Fruit fly (Drosophila melanogaster) whole organism, embryonic: ENCODE results near the gene Gga.
A peak's percentile ranks its signal among the peaks of the same experiment; 100 is the strongest.

Experiments used
- Ada2b ChIP-seq: fragments of 200-800 bp; sonication (Bioruptor generic); IDR thresholded peaks from 2 replicates; pipeline ENCODE4 v1.3.6; 2022; ENCODE audit warnings: missing biosample characterization, missing genetic modification characterization
- Asciz ChIP-seq: fragments of 200-800 bp; sonication (Bioruptor generic); optimal IDR thresholded peaks from 2 replicates; lab custom pipeline; 2017; ENCODE audit warnings: missing biosample characterization, mild to moderate bottlenecking, missing genetic modification characterization, missing genetic modification reagents
- BtbVII ChIP-seq: fragments of 200-800 bp; sonication (Bioruptor generic); optimal IDR thresholded peaks from 3 replicates; lab custom pipeline; 2017; ENCODE audit warnings: missing biosample characterization, mild to moderate bottlenecking, missing genetic modification characterization
- Bteb2 ChIP-seq: fragments of 200-800 bp; sonication (Bioruptor generic); optimal IDR thresholded peaks from 2 replicates; lab custom pipeline; 2016; ENCODE audit warnings: missing biosample characterization, missing genetic modification characterization
- CG10431 ChIP-seq: fragments of 200-800 bp; sonication (Bioruptor generic); optimal IDR thresholded peaks from 3 replicates; lab custom pipeline; 2018; ENCODE audit warnings: missing biosample characterization, mild to moderate bottlenecking, missing genetic modification characterization
- CG11085 ChIP-seq: fragments of 200-800 bp; sonication (Bioruptor generic); IDR thresholded peaks from 2 replicates; pipeline ENCODE4 v1.3.6; 2022; ENCODE audit warnings: missing biosample characterization, missing genetic modification characterization
- CG11560 ChIP-seq: fragments of 200-800 bp; sonication (Bioruptor generic); IDR thresholded peaks from 3 replicates; pipeline ENCODE4 v1.3.6; 2022; ENCODE audit warnings: missing biosample characterization, missing genetic modification characterization
- CG12391 ChIP-seq: fragments of 200-800 bp; sonication (Bioruptor generic); optimal IDR thresholded peaks from 3 replicates; lab custom pipeline; 2018; ENCODE audit warnings: missing biosample characterization, mild to moderate bottlenecking, missing genetic modification characterization, moderate library complexity
- CG12942 ChIP-seq: fragments of 200-800 bp; sonication (Bioruptor generic); optimal IDR thresholded peaks from 3 replicates; lab custom pipeline; 2016; ENCODE audit warnings: missing biosample characterization, missing genetic modification characterization
- CG14965 ChIP-seq: fragments of 200-800 bp; sonication (Bioruptor generic); optimal IDR thresholded peaks from 2 replicates; lab custom pipeline; 2016; ENCODE audit warnings: missing biosample characterization, missing genetic modification characterization, borderline replicate concordance
- CG16863 ChIP-seq: fragments of 200-800 bp; sonication (Bioruptor generic); optimal IDR thresholded peaks from 3 replicates; lab custom pipeline; 2016; ENCODE audit warnings: missing biosample characterization, missing genetic modification characterization
- CG17568 ChIP-seq: fragments of 200-800 bp; sonication (Bioruptor generic); optimal IDR thresholded peaks from 2 replicates; lab custom pipeline; 2018; ENCODE audit warnings: missing biosample characterization, mild to moderate bottlenecking, missing genetic modification characterization, moderate library complexity
- CG18619 ChIP-seq: fragments of 200-800 bp; sonication (Bioruptor generic); optimal IDR thresholded peaks from 3 replicates; lab custom pipeline; 2017; ENCODE audit warnings: missing biosample characterization, mild to moderate bottlenecking, missing genetic modification characterization
- CG4282 ChIP-seq: fragments of 200-800 bp; sonication (Bioruptor generic); optimal IDR thresholded peaks from 2 replicates; lab custom pipeline; 2016; ENCODE audit warnings: missing biosample characterization, missing genetic modification characterization
- CG4730 ChIP-seq: fragments of 200-800 bp; sonication (Bioruptor generic); IDR thresholded peaks from 2 replicates; pipeline ENCODE4 v1.3.6; 2022; ENCODE audit warnings: missing biosample characterization, missing genetic modification characterization
- CG4854 ChIP-seq: fragments of 200-800 bp; sonication (Bioruptor generic); optimal IDR thresholded peaks from 2 replicates; lab custom pipeline; 2016; ENCODE audit warnings: missing biosample characterization, missing genetic modification characterization, inconsistent platforms
- CG6683 ChIP-seq: fragments of 200-800 bp; sonication (Bioruptor generic); optimal IDR thresholded peaks from 2 replicates; lab custom pipeline; 2017; ENCODE audit warnings: missing biosample characterization, mild to moderate bottlenecking, missing genetic modification characterization, missing genetic modification reagents
- CG6791 ChIP-seq: fragments of 200-800 bp; sonication (Bioruptor generic); IDR thresholded peaks from 3 replicates; pipeline ENCODE4 v1.3.6; 2022; ENCODE audit warnings: missing biosample characterization, missing genetic modification characterization; ENCODE audit not compliant: partially characterized antibody
- CG7357 ChIP-seq: fragments of 200-800 bp; sonication (Bioruptor generic); IDR thresholded peaks from 3 replicates; pipeline ENCODE4 v1.3.6; 2022; ENCODE audit warnings: missing biosample characterization, missing genetic modification characterization
- CG7556 ChIP-seq: fragments of 200-800 bp; sonication (Bioruptor generic); optimal IDR thresholded peaks from 2 replicates; lab custom pipeline; 2017; ENCODE audit warnings: missing biosample characterization, mild to moderate bottlenecking, missing genetic modification characterization
- CG8089 ChIP-seq: fragments of 200-800 bp; sonication (Bioruptor generic); optimal IDR thresholded peaks from 3 replicates; lab custom pipeline; 2016; ENCODE audit warnings: missing biosample characterization, missing genetic modification characterization
- CG8281 ChIP-seq: fragments of 200-800 bp; sonication (Bioruptor generic); optimal IDR thresholded peaks from 2 replicates; lab custom pipeline; 2018; ENCODE audit warnings: missing biosample characterization, mild to moderate bottlenecking, missing genetic modification characterization, moderate library complexity
- CG8359 ChIP-seq: fragments of 200-800 bp; sonication (Bioruptor generic); optimal IDR thresholded peaks from 2 replicates; lab custom pipeline; 2017; ENCODE audit warnings: missing biosample characterization, mild to moderate bottlenecking, missing genetic modification characterization, borderline replicate concordance
- CG8388 ChIP-seq: fragments of 200-800 bp; sonication (Bioruptor generic); optimal IDR thresholded peaks from 2 replicates; lab custom pipeline; 2019; ENCODE audit warnings: missing biosample characterization, mild to moderate bottlenecking, missing genetic modification characterization, moderate library complexity
- Camta ChIP-seq: fragments of 200-800 bp; sonication (Bioruptor generic); optimal IDR thresholded peaks from 2 replicates; lab custom pipeline; 2016; ENCODE audit warnings: missing biosample characterization, missing genetic modification characterization
- Dek ChIP-seq: fragments of 200-800 bp; sonication (Bioruptor generic); optimal IDR thresholded peaks from 3 replicates; lab custom pipeline; 2019; ENCODE audit warnings: missing biosample characterization, mild to moderate bottlenecking, missing genetic modification characterization, moderate library complexity
- Doc2 ChIP-seq: fragments of 200-800 bp; sonication (Bioruptor generic); IDR thresholded peaks from 2 replicates; pipeline ENCODE4 v1.3.6; 2022; ENCODE audit warnings: missing biosample characterization, missing genetic modification characterization
- ERR ChIP-seq: fragments of 200-800 bp; sonication (Bioruptor generic); optimal IDR thresholded peaks from 2 replicates; lab custom pipeline; 2016; ENCODE audit warnings: missing biosample characterization, missing genetic modification characterization
- Hand ChIP-seq: fragments of 200-800 bp; sonication (Bioruptor generic); optimal IDR thresholded peaks from 2 replicates; lab custom pipeline; 2017; ENCODE audit warnings: mild to moderate bottlenecking, missing biosample characterization, missing genetic modification reagents, missing genetic modification characterization
- Ravus ChIP-seq: fragments of 200-800 bp; sonication (Bioruptor generic); IDR thresholded peaks from 2 replicates; pipeline ENCODE4 v1.3.6; 2022; ENCODE audit warnings: missing biosample characterization, missing genetic modification characterization
- Side ChIP-seq: fragments of 200-800 bp; sonication (Bioruptor generic); optimal IDR thresholded peaks from 2 replicates; lab custom pipeline; 2016; ENCODE audit warnings: missing biosample characterization, missing genetic modification characterization
- Sox100B ChIP-seq: fragments of 200-800 bp; sonication (Bioruptor generic); optimal IDR thresholded peaks from 3 replicates; lab custom pipeline; 2018; ENCODE audit warnings: missing biosample characterization, mild to moderate bottlenecking, missing genetic modification characterization
- Taf1 ChIP-seq: fragments of 200-800 bp; sonication (Bioruptor generic); IDR thresholded peaks from 2 replicates; pipeline ENCODE4 v1.3.6; 2022; ENCODE audit warnings: missing biosample characterization, missing genetic modification characterization
- ab ChIP-seq: fragments of 200-800 bp; sonication (Bioruptor generic); optimal IDR thresholded peaks from 2 replicates; lab custom pipeline; 2016; ENCODE audit warnings: missing biosample characterization, missing genetic modification characterization
- bcd ChIP-seq: fragments of 200-800 bp; sonication (Bioruptor generic); optimal IDR thresholded peaks from 2 replicates; lab custom pipeline; 2017; ENCODE audit warnings: missing biosample characterization, mild to moderate bottlenecking, missing genetic modification characterization
- bsh ChIP-seq, 2 experiments: fragments of 200-800 bp; sonication (Bioruptor generic); optimal IDR thresholded peaks; 2 replicates each; lab custom pipeline; 2017 to 2018; ENCODE audit warnings: mild to moderate bottlenecking in 2 of 2, missing biosample characterization in 2 of 2, missing genetic modification characterization in 2 of 2, moderate library complexity in 1 of 2
- ci ChIP-seq: fragments of 200-800 bp; sonication (Bioruptor generic); IDR thresholded peaks from 3 replicates; pipeline ENCODE4 v1.3.6; 2022; ENCODE audit warnings: missing biosample characterization, missing genetic modification characterization
- crc ChIP-seq: fragments of 200-800 bp; sonication (Bioruptor generic); optimal IDR thresholded peaks from 2 replicates; lab custom pipeline; 2016; ENCODE audit warnings: missing biosample characterization, missing genetic modification characterization
- dmrt99B ChIP-seq: fragments of 200-800 bp; sonication (Bioruptor generic); optimal IDR thresholded peaks from 2 replicates; lab custom pipeline; 2018; ENCODE audit warnings: missing biosample characterization, mild to moderate bottlenecking, missing genetic modification characterization, moderate library complexity
- gem ChIP-seq: fragments of 200-800 bp; sonication (Bioruptor generic); optimal IDR thresholded peaks from 2 replicates; lab custom pipeline; 2019; ENCODE audit warnings: missing biosample characterization, mild to moderate bottlenecking, missing genetic modification characterization, moderate library complexity
- onecut ChIP-seq: fragments of 200-800 bp; sonication (Bioruptor generic); IDR thresholded peaks from 2 replicates; pipeline ENCODE4 v1.3.6; 2022; ENCODE audit warnings: missing biosample characterization, missing genetic modification characterization
- pita ChIP-seq: fragments of 200-800 bp; sonication (Bioruptor generic); optimal IDR thresholded peaks from 2 replicates; lab custom pipeline; 2017; ENCODE audit warnings: missing biosample characterization, mild to moderate bottlenecking, missing genetic modification characterization
- repo ChIP-seq: fragments of 200-800 bp; sonication (Bioruptor generic); optimal IDR thresholded peaks from 2 replicates; lab custom pipeline; 2016; ENCODE audit warnings: missing biosample characterization, missing genetic modification characterization
- schlank ChIP-seq: fragments of 200-800 bp; sonication (Bioruptor generic); optimal IDR thresholded peaks from 2 replicates; lab custom pipeline; 2018; ENCODE audit warnings: missing biosample characterization, mild to moderate bottlenecking, missing genetic modification characterization
- seq ChIP-seq: fragments of 200-800 bp; sonication (Bioruptor generic); IDR thresholded peaks from 2 replicates; pipeline ENCODE4 v1.3.6; 2022; ENCODE audit warnings: missing biosample characterization, missing genetic modification characterization
- sna ChIP-seq: fragments of 200-800 bp; sonication (Bioruptor generic); IDR thresholded peaks from 2 replicates; pipeline ENCODE4 v1.3.6; 2022; ENCODE audit warnings: missing biosample characterization, missing genetic modification characterization; ENCODE audit not compliant: partially characterized antibody
- so ChIP-seq: fragments of 200-800 bp; sonication (Bioruptor generic); IDR thresholded peaks from 3 replicates; pipeline ENCODE4 v1.3.6; 2022; ENCODE audit warnings: missing biosample characterization, missing genetic modification characterization
- sob ChIP-seq: fragments of 200-800 bp; sonication (Bioruptor generic); IDR thresholded peaks from 2 replicates; pipeline ENCODE4 v1.3.6; 2022; ENCODE audit warnings: missing biosample characterization, missing genetic modification characterization
- tup ChIP-seq: fragments of 200-800 bp; sonication (Bioruptor generic); optimal IDR thresholded peaks from 2 replicates; lab custom pipeline; 2016; ENCODE audit warnings: missing biosample characterization, mild to moderate bottlenecking, missing genetic modification characterization, moderate library complexity
- usp ChIP-seq: fragments of >200 bp; optimal IDR thresholded peaks from 2 replicates; lab custom pipeline; 2017; ENCODE audit warnings: missing biosample characterization, missing genetic modification characterization
- yki ChIP-seq: fragments of >200 bp; optimal IDR thresholded peaks from 3 replicates; lab custom pipeline; 2018

Gene Gga

DNA sequence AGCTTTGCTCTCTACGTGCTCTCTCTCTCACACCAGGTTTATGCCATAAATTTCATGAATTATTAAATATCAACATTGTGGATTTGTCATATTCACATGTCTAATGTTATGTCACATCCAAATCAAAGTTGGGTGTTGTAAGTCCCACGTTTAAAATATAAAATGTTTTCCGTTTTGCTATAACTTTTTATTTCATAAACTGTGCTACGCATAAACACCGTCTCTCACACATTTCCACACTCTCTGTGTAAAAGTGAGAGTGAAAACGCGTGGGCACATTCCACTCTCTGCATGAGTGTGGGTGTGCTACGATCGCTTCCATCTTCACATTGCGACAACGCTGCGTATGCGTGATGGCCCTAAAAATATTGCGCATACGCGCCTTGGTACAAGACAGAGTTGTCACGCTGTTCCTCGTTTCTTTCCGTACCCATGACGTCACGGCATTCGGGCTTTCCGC lies 39.9 kb downstream of the Gga start (continued):
- TF ChIP-seq CG8388 (peak; percentile 94), Dek (tag; lab: Kevin White, UChicago) (peak; percentile 98), CG4730 (GFP tag; lab: Robert Waterston, UW) (peak; percentile 88), Asciz (peak; percentile 98), crc (GFP tag; lab: Kevin White, UChicago) (peak; percentile 96), Hand (GFP tag; lab: Kevin White, UChicago) (peak; percentile 98), Sox100B (GFP tag; lab: Kevin White, UChicago) (peak; percentile 96), sob (GFP tag; lab: Robert Waterston, UW) (peak; percentile 95), CG11560 (tag; lab: Robert Waterston, UW) (peak; percentile 80), repo (GFP tag; lab: Kevin White, UChicago) (peak; percentile 96), sna (GFP tag; lab: Robert Waterston, UW) (no peak), yki (lab: Kevin White, UChicago) (no peak), bcd (GFP tag; lab: Kevin White, UChicago) (peak; percentile 96), CG16863 (GFP tag; lab: Kevin White, UChicago) (peak; percentile 90), so (GFP tag; lab: Robert Waterston, UW) (peak; percentile 98), gem (peak; percentile 98), bsh (GFP tag; optimal IDR thresholded peaks at IDR 0.05; lab: Kevin White, UChicago) (peak; percentile 59 to 96), CG7357 (peak; percentile 82), dmrt99B (peak; percentile 97), Ravus (GFP tag; lab: Robert Waterston, UW) (peak; percentile 80), CG17568 (GFP tag; lab: Kevin White, UChicago) (peak; percentile 97), CG8359 (GFP tag; lab: Kevin White, UChicago) (peak; percentile 87), onecut (GFP tag; lab: Robert Waterston, UW) (peak; percentile 94), CG7556 (GFP tag; lab: Kevin White, UChicago) (peak; percentile 96), Camta (peak; percentile 95), BtbVII (GFP tag; lab: Kevin White, UChicago) (peak; percentile 99), CG4854 (peak; percentile 96), schlank (tag; lab: Kevin White, UChicago) (peak; percentile 98), seq (GFP tag; lab: Robert Waterston, UW) (peak; percentile 96), CG8281 (tag; lab: Kevin White, UChicago) (peak; percentile 89), ERR (peak; percentile 96), CG4282 (GFP tag; lab: Kevin White, UChicago) (peak; percentile 91), ci (GFP tag; lab: Robert Waterston, UW) (peak; percentile 98), pita (GFP tag; lab: Kevin White, UChicago) (no peak), CG18619 (peak; percentile 95), Doc2 (peak; percentile 32; the same call in 1 of the 2 replicates), CG8089 (GFP tag; lab: Kevin White, UChicago) (peak; percentile 88), Bteb2 (GFP tag; lab: Kevin White, UChicago) (peak; percentile 98), Taf1 (GFP tag; lab: Robert Waterston, UW) (peak; percentile 93), CG6791 (GFP tag; lab: Robert Waterston, UW) (no peak), CG12391 (tag; lab: Kevin White, UChicago) (peak; percentile 98), CG10431 (GFP tag; lab: Kevin White, UChicago) (peak; percentile 85), usp (no peak), CG6683 (peak; percentile 96), ab (GFP tag; lab: Kevin White, UChicago) (peak; percentile 71), Side (GFP tag; lab: Kevin White, UChicago) (peak; percentile 97), CG14965 (GFP tag; lab: Kevin White, UChicago) (peak; percentile 77), tup (GFP tag; lab: Kevin White, UChicago) (peak; percentile 91), CG12942 (peak; percentile 87), Ada2b (GFP tag; lab: Robert Waterston, UW) (peak; percentile 96), CG11085 (GFP tag; lab: Robert Waterston, UW) (peak; percentile 86; the same call in 1 of the 2 replicates)
